Worm (Caenorhabditis elegans) whole organism, young adult: ENCODE measurements around the gene cyp-13A7.

Experiments
- B0261.1 ChIP-seq: sonication (generic microtip); optimal IDR thresholded peaks from 2 replicates; lab custom pipeline; 2016; ENCODE audit warnings: mild to moderate bottlenecking, missing genetic modification characterization, moderate library complexity, missing compliant biosample characterization
- B0336.3 ChIP-seq: fragments of 200-800 bp; sonication (Bioruptor generic); IDR thresholded peaks from 2 replicates; pipeline ENCODE4 v1.3.6; 2022; ENCODE audit warnings: missing genetic modification characterization, missing compliant biosample characterization
- F39B2.1 ChIP-seq: fragments of 200-800 bp; sonication (Bioruptor generic); IDR thresholded peaks from 2 replicates; pipeline ENCODE4 v1.3.6; 2022; ENCODE audit warnings: missing genetic modification reagents, missing genetic modification characterization, missing compliant biosample characterization
- F49E8.2 ChIP-seq: sonication (generic microtip); optimal IDR thresholded peaks from 3 replicates; lab custom pipeline; 2017; ENCODE audit warnings: missing genetic modification characterization, mild to moderate bottlenecking, missing compliant biosample characterization, antibody characterized with exemption, moderate library complexity; ENCODE audit not compliant: insufficient read depth
- F57A8.1 ChIP-seq: fragments of 200-800 bp; sonication (Bioruptor generic); optimal IDR thresholded peaks from 2 replicates; lab custom pipeline; 2018; ENCODE audit warnings: mild to moderate bottlenecking, missing genetic modification characterization, moderate library complexity, missing compliant biosample characterization
- Y95B8A.8 ChIP-seq: fragments of 200-800 bp; sonication (Bioruptor generic); IDR thresholded peaks from 2 replicates; pipeline ENCODE4 v1.3.6; 2022; ENCODE audit warnings: missing genetic modification reagents, missing genetic modification characterization, missing compliant biosample characterization
- akir-1 ChIP-seq: fragments of 200-800 bp; sonication (Bioruptor generic); optimal IDR thresholded peaks from 2 replicates; lab custom pipeline; 2018; ENCODE audit warnings: mild to moderate bottlenecking, missing genetic modification characterization, moderate library complexity, missing compliant biosample characterization
- ama-1 ChIP-seq, 3 experiments: fragments of 150-350 bp in 1 of 3; sonication (generic microtip) in 2 of 3; optimal IDR thresholded peaks; 2 replicates each; lab custom pipeline; 2014 to 2018; ENCODE audit warnings: missing biosample characterization in 2 of 3, missing genetic modification characterization in 2 of 3, missing genetic modification reagents in 2 of 3
- aptf-2 ChIP-seq: fragments of 200-800 bp; sonication (Bioruptor generic); conservative IDR thresholded peaks from 2 replicates; pipeline ENCODE4 v1.3.6; 2022; ENCODE audit warnings: missing genetic modification reagents, missing genetic modification characterization, missing compliant biosample characterization
- atf-7 ChIP-seq: sonication (generic microtip); optimal IDR thresholded peaks from 2 replicates; lab custom pipeline; 2017; ENCODE audit warnings: mild to moderate bottlenecking, missing genetic modification characterization, missing compliant biosample characterization
- attf-6 ChIP-seq: fragments of 200-800 bp; sonication (Bioruptor generic); IDR thresholded peaks from 2 replicates; pipeline ENCODE4 v1.3.6; 2022; ENCODE audit warnings: missing genetic modification reagents, missing genetic modification characterization, missing compliant biosample characterization
- ccch-3 ChIP-seq: fragments of 200-800 bp; sonication (Bioruptor generic); optimal IDR thresholded peaks from 2 replicates; lab custom pipeline; 2018; ENCODE audit warnings: mild to moderate bottlenecking, missing genetic modification characterization, missing compliant biosample characterization
- cebp-1 ChIP-seq, 2 experiments: fragments of 200-800 bp in 1 of 2; sonication (Bioruptor generic) in 1 of 2; sonication (generic microtip) in 1 of 2; IDR thresholded peaks in 1 of 2; optimal IDR thresholded peaks in 1 of 2; 2 replicates each; pipeline versions ENCODE4 v1.3.6 to Lab custom; 2017 to 2022; ENCODE audit warnings: missing compliant biosample characterization in 2 of 2, missing genetic modification characterization in 2 of 2, mild to moderate bottlenecking in 1 of 2, missing genetic modification reagents in 1 of 2, moderate library complexity in 1 of 2
- ceh-100 ChIP-seq: fragments of 200-800 bp; sonication (Bioruptor generic); IDR thresholded peaks from 2 replicates; pipeline ENCODE4 v1.3.6; 2022; ENCODE audit warnings: missing genetic modification reagents, missing genetic modification characterization, missing compliant biosample characterization
- ceh-27 ChIP-seq: fragments of 200-800 bp; sonication (Bioruptor generic); optimal IDR thresholded peaks from 2 replicates; lab custom pipeline; 2018; ENCODE audit warnings: mild to moderate bottlenecking, missing genetic modification characterization, moderate library complexity, missing compliant biosample characterization
- egl-18 ChIP-seq: fragments of 200-800 bp; sonication (Bioruptor generic); IDR thresholded peaks from 2 replicates; pipeline ENCODE4 v1.3.6; 2022; ENCODE audit warnings: missing genetic modification reagents, missing genetic modification characterization, missing compliant biosample characterization
- hlh-12 ChIP-seq: sonication (generic microtip); optimal IDR thresholded peaks from 2 replicates; lab custom pipeline; 2016; ENCODE audit warnings: missing genetic modification characterization, missing compliant biosample characterization
- hmg-1.2 ChIP-seq: fragments of 200-800 bp; sonication (Bioruptor generic); IDR thresholded peaks from 2 replicates; pipeline ENCODE4 v1.3.6; 2022; ENCODE audit warnings: missing genetic modification reagents, missing genetic modification characterization, missing compliant biosample characterization
- hmg-20 ChIP-seq: fragments of 200-800 bp; sonication (Bioruptor generic); IDR thresholded peaks from 2 replicates; pipeline ENCODE4 v1.3.6; 2022; ENCODE audit warnings: missing genetic modification reagents, missing genetic modification characterization, missing compliant biosample characterization
- hrde-1 ChIP-seq: sonication (generic microtip); optimal IDR thresholded peaks from 2 replicates; lab custom pipeline; 2016; ENCODE audit warnings: missing genetic modification characterization, mild to moderate bottlenecking, missing compliant biosample characterization, moderate library complexity, missing genotype, missing genetic modification reagents, borderline replicate concordance
- let-607 ChIP-seq, 2 experiments: fragments of 200-800 bp in 1 of 2; sonication (Bioruptor generic) in 1 of 2; sonication (generic microtip) in 1 of 2; optimal IDR thresholded peaks; 2 replicates each; lab custom pipeline; 2016 to 2018; ENCODE audit warnings: mild to moderate bottlenecking in 2 of 2, missing compliant biosample characterization in 2 of 2, missing genetic modification characterization in 2 of 2, moderate library complexity in 2 of 2, missing genotype in 1 of 2
- lin-26 ChIP-seq: fragments of 200-800 bp; sonication (Bioruptor generic); IDR thresholded peaks from 2 replicates; pipeline ENCODE4 v1.3.6; 2022; ENCODE audit warnings: missing genetic modification reagents, missing genetic modification characterization, missing compliant biosample characterization
- madf-6 ChIP-seq: fragments of 200-800 bp; sonication (Bioruptor generic); IDR thresholded peaks from 2 replicates; pipeline ENCODE4 v1.3.6; 2022; ENCODE audit warnings: missing genetic modification reagents, missing genetic modification characterization, missing compliant biosample characterization
- mxl-1 ChIP-seq: sonication (generic microtip); optimal IDR thresholded peaks from 2 replicates; lab custom pipeline; 2016; ENCODE audit warnings: missing genetic modification characterization, missing compliant biosample characterization
- nfya-2 ChIP-seq: fragments of 200-800 bp; sonication (Bioruptor generic); IDR thresholded peaks from 2 replicates; pipeline ENCODE4 v1.3.6; 2022; ENCODE audit warnings: missing genetic modification reagents, missing genetic modification characterization, missing compliant biosample characterization
- nhr-80 ChIP-seq: sonication (generic microtip); optimal IDR thresholded peaks from 2 replicates; lab custom pipeline; 2016; ENCODE audit warnings: missing genetic modification characterization, missing compliant biosample characterization
- snpc-4 ChIP-seq, 5 experiments: fragments of 150-350 bp in 1 of 5; sonication (generic microtip) in 4 of 5; optimal IDR thresholded peaks; 2 replicates each; lab custom pipeline; 2014 to 2018; ENCODE audit warnings: missing genetic modification characterization in 5 of 5, missing biosample characterization in 3 of 5, antibody characterized with exemption in 2 of 5, mild to moderate bottlenecking in 2 of 5, missing compliant biosample characterization in 2 of 5, missing genotype in 2 of 5, moderate library complexity in 2 of 5, missing genetic modification reagents in 1 of 5
- tbp1 ChIP-seq: fragments of 200-800 bp; sonication (Bioruptor generic); optimal IDR thresholded peaks from 2 replicates; lab custom pipeline; 2018; ENCODE audit warnings: mild to moderate bottlenecking, missing genetic modification characterization, missing compliant biosample characterization
- tbx-9 ChIP-seq: sonication (generic microtip); optimal IDR thresholded peaks from 2 replicates; lab custom pipeline; 2016; ENCODE audit warnings: borderline replicate concordance, missing genetic modification characterization, inconsistent platforms, missing compliant biosample characterization
- tlf-1 ChIP-seq: fragments of 200-800 bp; sonication (Bioruptor generic); optimal IDR thresholded peaks from 2 replicates; lab custom pipeline; 2018; ENCODE audit warnings: mild to moderate bottlenecking, missing genetic modification characterization, missing compliant biosample characterization
- unc-130 ChIP-seq: sonication (generic microtip); optimal IDR thresholded peaks from 2 replicates; lab custom pipeline; 2016; ENCODE audit warnings: missing genetic modification reagents, missing genetic modification characterization, missing compliant biosample characterization
- zfh-2 ChIP-seq: fragments of 200-800 bp; sonication (Bioruptor generic); conservative IDR thresholded peaks from 2 replicates; pipeline ENCODE4 v1.3.6; 2022; ENCODE audit warnings: missing genetic modification reagents, missing genetic modification characterization, missing compliant biosample characterization
- zim-3 ChIP-seq: sonication (generic microtip); optimal IDR thresholded peaks from 2 replicates; lab custom pipeline; 2017; ENCODE audit warnings: mild to moderate bottlenecking, missing genetic modification characterization, moderate library complexity, missing compliant biosample characterization
- ztf-26 ChIP-seq: sonication (generic microtip); optimal IDR thresholded peaks from 2 replicates; lab custom pipeline; 2017; ENCODE audit warnings: missing genetic modification characterization, missing compliant biosample characterization
- ztf-6 ChIP-seq: fragments of 200-800 bp; sonication (Bioruptor generic); IDR thresholded peaks from 2 replicates; pipeline ENCODE4 v1.3.6; 2022; ENCODE audit warnings: missing genetic modification reagents, missing genetic modification characterization, missing compliant biosample characterization

The cyp-13A7 gene

DNA sequence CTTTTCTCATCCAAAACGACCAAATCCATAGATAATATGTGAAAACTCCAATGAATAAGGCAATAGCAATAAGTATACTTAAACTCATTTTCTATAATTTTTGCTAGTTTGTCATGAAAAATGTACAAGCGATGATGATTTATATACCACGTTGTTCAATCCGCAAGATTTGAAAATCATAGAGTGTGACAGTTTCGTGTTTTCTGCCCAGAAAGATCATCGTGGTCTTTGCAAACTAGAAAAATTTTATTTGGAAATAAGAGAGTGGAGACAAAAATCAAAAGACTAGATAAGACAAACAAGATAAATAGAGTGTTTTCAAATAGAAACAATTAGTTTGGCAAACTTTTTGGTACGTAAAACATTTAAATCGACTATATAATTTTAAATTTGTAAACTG is 10.2 kb upstream of the cyp-13A7 start, which contains the start of gene cyp-13A3:
cyp-13A3 (minus strand) TSS at position 101 of the 400 bp plus-strand sequence.
- no peak for TF ChIP-seq ztf-26 (tag; lab: Kevin White, UChicago)
- no peak for TF ChIP-seq akir-1 (GFP tag; lab: Kevin White, UChicago)
- no peak for TF ChIP-seq mxl-1 (tag; lab: Kevin White, UChicago)
- no peak for TF ChIP-seq ceh-100 (GFP tag; lab: Robert Waterston, UW)
- TF ChIP-seq ztf-6 (GFP tag; lab: Robert Waterston, UW), result no peak
- no peak for TF ChIP-seq lin-26 (GFP tag; lab: Robert Waterston, UW)
- TF ChIP-seq egl-18, result no peak
- TF ChIP-seq snpc-4 (GFP tag; optimal IDR thresholded peaks at IDR 0.05; lab: Kevin White, UChicago), result no peak
- no peak for TF ChIP-seq snpc-4 (tag; optimal IDR thresholded peaks at IDR 0.05; lab: Kevin White, UChicago)
- TF ChIP-seq hlh-12, result no peak
- TF ChIP-seq, all 124 proteins: peak for 0

DNA sequence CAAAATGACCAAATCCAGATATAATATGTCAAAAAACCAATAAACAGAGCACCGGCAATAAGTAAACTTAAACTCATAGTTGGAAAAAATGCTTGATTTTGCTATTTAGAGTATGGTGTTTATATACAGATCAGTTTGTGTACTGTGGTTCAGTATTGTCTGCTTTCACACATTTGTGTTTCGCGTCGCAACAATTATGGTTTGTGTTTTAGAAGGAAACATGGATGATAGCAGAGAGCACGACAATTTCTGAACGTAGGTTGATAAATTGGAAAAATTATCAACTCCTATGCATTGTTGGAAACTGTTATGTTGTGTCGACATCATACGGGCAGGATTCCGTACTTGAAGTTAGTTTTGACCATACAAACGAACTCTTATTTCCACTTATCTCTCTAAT is 5.8 kb upstream of the cyp-13A7 start, which contains the start of gene cyp-13A4:
cyp-13A4 (minus strand) TSS at position 77 of the 400 bp plus-strand sequence.
- TF ChIP-seq nhr-80 (peak; percentile 80), atf-7 (tag; lab: Kevin White, UChicago) (no peak)

ce11 chrII:9800251-9800650 is 3.2 kb upstream of the cyp-13A7 start, which contains the start of gene cyp-13A5:
TSS of gene cyp-13A5 (minus strand) at chrII:9800362.
- no peak for TF ChIP-seq B0336.3 (GFP tag; lab: Robert Waterston, UW)
- no peak for TF ChIP-seq ccch-3 (GFP tag; lab: Kevin White, UChicago)
- no peak for TF ChIP-seq B0261.1 (tag; lab: Kevin White, UChicago)
- no peak for TF ChIP-seq mxl-1 (tag; lab: Kevin White, UChicago)
- no peak for TF ChIP-seq nfya-2 (GFP tag; lab: Robert Waterston, UW)
- TF ChIP-seq tbp1 (GFP tag; lab: Kevin White, UChicago), result no peak
- TF ChIP-seq nhr-80, result peak; percentile 85
- TF ChIP-seq F39B2.1 (GFP tag; lab: Robert Waterston, UW), result no peak
- TF ChIP-seq F57A8.1 (GFP tag; lab: Kevin White, UChicago), result no peak
- TF ChIP-seq zim-3 (tag; lab: Kevin White, UChicago), result no peak
- no peak for TF ChIP-seq cebp-1 (GFP tag; IDR thresholded peaks at IDR 0.05; lab: Robert Waterston, UW)
- peak; percentile 19 for TF ChIP-seq cebp-1 (tag; optimal IDR thresholded peaks at IDR 0.05; lab: Kevin White, UChicago)
- no peak for TF ChIP-seq tlf-1
- no peak for TF ChIP-seq akir-1 (GFP tag; lab: Kevin White, UChicago)
- no peak for TF ChIP-seq hrde-1 (tag; lab: Kevin White, UChicago)

ce11 chrII:9802642-9803041 is 778 bp upstream of the cyp-13A7 start, which contains the start of gene cyp-13A6:
TSS of gene cyp-13A6 (minus strand) at chrII:9802821.
- TF ChIP-seq attf-6 (GFP tag; lab: Robert Waterston, UW) (no peak), nhr-80 (peak; percentile 43)

DNA sequence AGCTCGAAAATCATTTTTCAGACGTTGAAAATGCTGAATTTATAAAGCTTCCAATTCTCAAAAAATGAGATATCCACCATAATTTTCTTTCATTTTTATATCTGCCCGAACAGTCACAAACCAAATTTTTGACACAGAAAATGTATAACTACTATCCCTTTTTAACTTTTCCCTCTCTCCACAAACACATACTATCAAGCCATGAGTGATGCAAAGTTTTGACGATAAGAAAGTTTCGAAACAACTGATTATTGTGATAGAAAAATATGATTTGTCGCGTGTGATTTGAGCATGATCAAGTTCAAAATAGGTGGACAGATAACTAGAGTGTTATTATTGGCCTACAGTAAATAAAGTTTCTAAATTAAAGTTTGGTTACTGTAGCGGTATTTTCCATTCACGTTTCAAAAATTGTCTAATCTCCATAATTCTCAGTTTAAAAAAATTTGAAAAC is 4.1 kb downstream of the cyp-13A7 start, which contains the start of gene cyp-13A8:
cyp-13A8 (minus strand) TSS at position 51 of the 454 bp plus-strand sequence.
- no peak for TF ChIP-seq ztf-6 (GFP tag; lab: Robert Waterston, UW)
- TF ChIP-seq nhr-80, result peak; percentile 77
- TF ChIP-seq cebp-1 (GFP tag; IDR thresholded peaks at IDR 0.05; lab: Robert Waterston, UW), result no peak
- peak; percentile 60 for TF ChIP-seq cebp-1 (tag; optimal IDR thresholded peaks at IDR 0.05; lab: Kevin White, UChicago)

- TF ChIP-seq zfh-2 (0 out of 2 replicates have a peak, but pooled peaks have one; percentile 16), tbx-9 (tag; lab: Kevin White, UChicago) (no peak)
Observed at ce11 chrII:9826946-9827345, 23.5 kb downstream of the cyp-13A7 start.

DNA sequence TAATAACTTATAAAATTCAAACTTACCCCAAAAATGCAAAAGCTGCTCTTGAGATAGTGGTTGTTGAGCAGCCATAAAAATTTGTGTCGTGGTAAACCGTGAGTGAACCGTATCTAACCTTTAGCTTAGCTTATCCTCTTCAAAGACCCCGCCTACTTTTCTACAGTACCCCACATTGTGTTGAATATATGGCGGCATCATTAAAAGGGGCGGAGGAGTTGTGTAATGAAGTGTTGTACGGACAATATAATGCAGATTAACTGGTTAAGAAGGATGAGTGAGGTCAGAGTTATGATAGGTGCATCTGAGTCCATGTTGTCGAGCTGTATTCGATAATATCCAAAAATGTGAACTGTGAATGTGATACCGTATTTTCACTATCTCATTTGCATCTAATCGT is 24.4 kb downstream of the cyp-13A7 start, which contains the start of gene eyg-1:
eyg-1 (minus strand) TSS at position 101 of the 400 bp plus-strand sequence.
- TF ChIP-seq hmg-1.2 (GFP tag; lab: Robert Waterston, UW) (no peak), hmg-20 (GFP tag; lab: Robert Waterston, UW) (no peak), ama-1 (optimal IDR thresholded peaks at IDR 0.05; lab: Kevin White, UChicago) (no peak), ama-1 (GFP tag; optimal IDR thresholded peaks at IDR 0.05; lab: Kevin White, UChicago) (no peak), F49E8.2 (no peak), ceh-27 (no peak), Y95B8A.8 (GFP tag; lab: Robert Waterston, UW) (no peak), unc-130 (GFP tag; lab: Kevin White, UChicago) (no peak), aptf-2 (GFP tag; lab: Robert Waterston, UW) (no peak), lin-26 (GFP tag; lab: Robert Waterston, UW) (no peak), B0336.3 (GFP tag; lab: Robert Waterston, UW) (no peak), madf-6 (GFP tag; lab: Robert Waterston, UW) (no peak), let-607 (tag; optimal IDR thresholded peaks at IDR 0.05; lab: Kevin White, UChicago) (no peak)
